Fruit fly (Drosophila melanogaster) whole organism, pupa: Measurements from ENCODE around the gene CG42795.
A peak's percentile ranks its signal among the peaks of the same experiment; 100 is the strongest.

ENCODE experiments used
- CG17806 ChIP-seq: fragments of 200-800 bp; sonication (Bioruptor generic); optimal IDR thresholded peaks from 2 replicates; lab custom pipeline; 2018; ENCODE audit warnings: missing biosample characterization, mild to moderate bottlenecking, missing genetic modification characterization, moderate library complexity
- CG9948 ChIP-seq: fragments of 200-800 bp; sonication (Bioruptor generic); optimal IDR thresholded peaks from 2 replicates; lab custom pipeline; 2018; ENCODE audit warnings: missing biosample characterization, mild to moderate bottlenecking, missing genetic modification characterization, moderate library complexity
- EcR ChIP-seq: fragments of 200-800 bp; sonication (Bioruptor generic); optimal IDR thresholded peaks from 3 replicates; lab custom pipeline; 2019; ENCODE audit warnings: missing biosample characterization, missing genetic modification characterization, mild to moderate bottlenecking, moderate library complexity, missing genetic modification reagents

dm6 chr3R:10268101-10268864 lies 42.8 kb downstream of the CG42795 start:
- TF ChIP-seq CG17806, result peak; percentile 64
- TF ChIP-seq EcR, result no peak
- peak; percentile 68 for TF ChIP-seq CG9948 (tag; lab: Kevin White, UChicago)
